Fruit fly (Drosophila melanogaster): ENCODE data around the gene Eig71Ef.

Gene Eig71Ef

DNA sequence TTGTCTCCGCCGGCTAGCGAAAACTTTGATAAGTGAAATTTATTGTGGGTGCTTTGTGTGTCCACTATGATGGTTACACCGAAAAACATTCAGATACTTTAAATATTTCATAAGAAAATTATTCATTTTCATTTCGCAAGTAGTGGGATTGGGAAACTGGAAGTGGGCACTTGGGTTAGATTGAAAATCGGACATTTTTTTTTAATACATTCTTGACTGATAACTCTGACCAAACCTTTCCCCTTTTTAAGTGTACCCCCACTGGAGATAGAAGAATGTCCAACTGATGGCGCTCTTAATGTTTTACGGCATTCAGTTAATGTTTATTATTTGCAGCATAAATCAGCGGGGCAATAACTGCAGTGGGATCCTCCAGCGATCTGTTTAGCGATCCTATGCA, 20.5 kb upstream of the Eig71Ef start (continued):
- TF ChIP-seq CG12942 (GFP tag; optimal IDR thresholded peaks at IDR 0.05) (no peak), CG33213 (GFP tag; optimal IDR thresholded peaks at IDR 0.05) (no peak), CG7963 (GFP tag; IDR thresholded peaks at IDR 0.05; ENCODE audit: partially characterized antibody) (no peak), sqz (GFP tag; optimal IDR thresholded peaks at IDR 0.05) (no peak), lab (GFP tag; optimal IDR thresholded peaks at IDR 0.05) (no peak), CG9797 (GFP tag; optimal IDR thresholded peaks at IDR 0.05) (no peak), caup (GFP tag; optimal IDR thresholded peaks at IDR 0.05; ENCODE audit: severe bottlenecking) (no peak), CG10565 (GFP tag; optimal IDR thresholded peaks at IDR 0.05) (no peak), Max (GFP tag; optimal IDR thresholded peaks at IDR 0.05) (no peak), al (GFP tag; IDR thresholded peaks at IDR 0.05) (no peak), Optix (GFP tag; IDR thresholded peaks at IDR 0.05) (no peak), Hr78 (GFP tag; optimal IDR thresholded peaks at IDR 0.05) (no peak), ap (GFP tag; IDR thresholded peaks at IDR 0.05) (no peak), grn (GFP tag; optimal IDR thresholded peaks at IDR 0.05) (no peak), Lhr (GFP tag; optimal IDR thresholded peaks at IDR 0.05) (no peak), CG6791 (GFP tag; IDR thresholded peaks at IDR 0.05; ENCODE audit: partially characterized antibody) (no peak), CG10209 (GFP tag; optimal IDR thresholded peaks at IDR 0.05) (no peak), Pdp1 (GFP tag; optimal IDR thresholded peaks at IDR 0.05) (no peak), pita (GFP tag; optimal IDR thresholded peaks at IDR 0.05) (no peak), grau (tag; optimal IDR thresholded peaks at IDR 0.05) (peak; percentile 18), CG1602 (GFP tag; optimal IDR thresholded peaks at IDR 0.05) (no peak), jing (GFP tag; optimal IDR thresholded peaks at IDR 0.05) (no peak), CG6854 (GFP tag; optimal IDR thresholded peaks at IDR 0.05) (no peak), trem (tag; optimal IDR thresholded peaks at IDR 0.05) (no peak), dmrt99B (tag; optimal IDR thresholded peaks at IDR 0.05) (peak; percentile 1), CG10654 (GFP tag; optimal IDR thresholded peaks at IDR 0.05) (no peak), ara (GFP tag; IDR thresholded peaks at IDR 0.05) (no peak), slou (GFP tag; optimal IDR thresholded peaks at IDR 0.05) (no peak), Six4 (GFP tag; optimal IDR thresholded peaks at IDR 0.05) (no peak), corto (GFP tag; optimal IDR thresholded peaks at IDR 0.05) (no peak), bsh (GFP tag; optimal IDR thresholded peaks at IDR 0.05) (peak in 1 of 2 experiments; percentile 33), CG15696 (tag; optimal IDR thresholded peaks at IDR 0.05) (no peak), Opbp (GFP tag; IDR thresholded peaks at IDR 0.05; ENCODE audit: partially characterized antibody) (no peak), CG7556 (GFP tag; optimal IDR thresholded peaks at IDR 0.05) (peak; percentile 8), H15 (GFP tag; IDR thresholded peaks at IDR 0.05) (no peak), fru (optimal IDR thresholded peaks at IDR 0.05) (no peak), vvl (GFP tag; IDR thresholded peaks at IDR 0.05) (no peak), CG8281 (tag; optimal IDR thresholded peaks at IDR 0.05) (no peak), CG2678 (tag; optimal IDR thresholded peaks at IDR 0.05) (peak; percentile 33), CG31388 (GFP tag; optimal IDR thresholded peaks at IDR 0.05) (no peak), CG3065 (GFP tag; optimal IDR thresholded peaks at IDR 0.05) (no peak), kah (GFP tag; optimal IDR thresholded peaks at IDR 0.05) (no peak), lov (optimal IDR thresholded peaks at IDR 0.05) (no peak), lov (GFP tag; IDR thresholded peaks at IDR 0.05) (no peak), dpn (GFP tag; optimal IDR thresholded peaks at IDR 0.05) (no peak), hbn (GFP tag; IDR thresholded peaks at IDR 0.05; ENCODE audit: partially characterized antibody) (no peak), Antp (GFP tag; optimal IDR thresholded peaks at IDR 0.05) (no peak), CG9215 (GFP tag; IDR thresholded peaks at IDR 0.05) (no peak), nerfin-2 (GFP tag; IDR thresholded peaks at IDR 0.05; ENCODE audit: partially characterized antibody) (no peak), sr (GFP tag; IDR thresholded peaks at IDR 0.05) (no peak), ind (GFP tag; optimal IDR thresholded peaks at IDR 0.05) (peak; percentile 6)

Data from whole organism, embryonic.